Fruit fly (Drosophila melanogaster): ENCODE results near the gene CG11342.

dm6 chr3L:4388215-4388614 lies 21.0 kb upstream of the CG11342 start:
- TF ChIP-seq CG9948 (tag; optimal IDR thresholded peaks at IDR 0.05) (no peak), EcR (GFP tag; optimal IDR thresholded peaks at IDR 0.05) (no peak), CG8159 (tag; optimal IDR thresholded peaks at IDR 0.05) (no peak), fd96Ca (GFP tag; IDR thresholded peaks at IDR 0.05) (no peak), CG13204 (GFP tag; optimal IDR thresholded peaks at IDR 0.05) (no peak), CG34367 (tag; optimal IDR thresholded peaks at IDR 0.05) (no peak), Snoo (tag; optimal IDR thresholded peaks at IDR 0.05) (no peak), CG10348 (GFP tag; IDR thresholded peaks at IDR 0.05) (no peak), rn (GFP tag; IDR thresholded peaks at IDR 0.05) (no peak), gl (tag; optimal IDR thresholded peaks at IDR 0.05) (no peak), CG15710 (tag; optimal IDR thresholded peaks at IDR 0.05) (no peak), Ets98B (GFP tag; IDR thresholded peaks at IDR 0.05) (no peak), CG17806 (tag; optimal IDR thresholded peaks at IDR 0.05) (no peak)
